Fruit fly (Drosophila melanogaster): ENCODE measurements around the gene Tbc1d15-17.

Tbc1d15-17 gene

dm6 chr2L:165253-165890 is 41.6 kb upstream of the Tbc1d15-17 start (continued):
- TF ChIP-seq CG3407 (GFP tag; optimal IDR thresholded peaks at IDR 0.05) = peak; percentile 99
- TF ChIP-seq Sox100B (GFP tag; optimal IDR thresholded peaks at IDR 0.05) = no peak
- TF ChIP-seq CG12769 (tag; optimal IDR thresholded peaks at IDR 0.05) = peak; percentile 6

- TF ChIP-seq en (GFP tag; optimal IDR thresholded peaks at IDR 0.05) = peak; percentile 41
- TF ChIP-seq CG32767 (GFP tag; IDR thresholded peaks at IDR 0.05) = no peak
- TF ChIP-seq CG12391 (tag; optimal IDR thresholded peaks at IDR 0.05) = peak; percentile 61
- no peak for TF ChIP-seq Doc3 (GFP tag; IDR thresholded peaks at IDR 0.05; ENCODE audit: partially characterized antibody)
- TF ChIP-seq bab2 (GFP tag; optimal IDR thresholded peaks at IDR 0.05) = peak; percentile 62
- peak; percentile 46 for TF ChIP-seq dmrt11E (tag; optimal IDR thresholded peaks at IDR 0.05)
- TF ChIP-seq CG11247 (GFP tag; IDR thresholded peaks at IDR 0.05) = no peak
- peak; percentile 68 for TF ChIP-seq her (GFP tag; optimal IDR thresholded peaks at IDR 0.05)
- TF ChIP-seq CG17359 (tag; optimal IDR thresholded peaks at IDR 0.05) = peak; percentile 96
- peak; percentile 49 for TF ChIP-seq Mes4 (GFP tag; optimal IDR thresholded peaks at IDR 0.05)
- TF ChIP-seq gsb (GFP tag; IDR thresholded peaks at IDR 0.05) = no peak
- no peak for TF ChIP-seq CG7928 (GFP tag; optimal IDR thresholded peaks at IDR 0.05)
- TF ChIP-seq BEAF-32 (GFP tag; optimal IDR thresholded peaks at IDR 0.05) = no peak
- TF ChIP-seq CG6854 (GFP tag; optimal IDR thresholded peaks at IDR 0.05) = peak; percentile 78
- peak; percentile 58 to 63 for TF ChIP-seq Hr51 (GFP tag; optimal IDR thresholded peaks at IDR 0.05)
- no peak for TF ChIP-seq vnd (GFP tag; IDR thresholded peaks at IDR 0.05; ENCODE audit: partially characterized antibody)
- no peak for TF ChIP-seq CG42726 (GFP tag; IDR thresholded peaks at IDR 0.05; ENCODE audit: partially characterized antibody)
- no peak for TF ChIP-seq GATAe (GFP tag; conservative IDR thresholded peaks at IDR 0.05)
- peak; percentile 87 for TF ChIP-seq CHES-1-like (GFP tag; optimal IDR thresholded peaks at IDR 0.05)
- TF ChIP-seq Meics (GFP tag; optimal IDR thresholded peaks at IDR 0.05) = peak; percentile 80
- TF ChIP-seq TFAM (GFP tag; optimal IDR thresholded peaks at IDR 0.05) = no peak
- TF ChIP-seq fd64A (GFP tag; optimal IDR thresholded peaks at IDR 0.05) = peak; percentile 65
- TF ChIP-seq peb (GFP tag; IDR thresholded peaks at IDR 0.05) = no peak
- peak; percentile 14 for TF ChIP-seq Six4 (GFP tag; optimal IDR thresholded peaks at IDR 0.05)
- no peak for TF ChIP-seq eve (GFP tag; optimal IDR thresholded peaks at IDR 0.05)
- no peak for TF ChIP-seq jigr1 (GFP tag; IDR thresholded peaks at IDR 0.05)
- TF ChIP-seq CG16863 (GFP tag; optimal IDR thresholded peaks at IDR 0.05) = peak; percentile 68
- peak; percentile 95 for TF ChIP-seq Med (GFP tag)
- TF ChIP-seq CG10654 (GFP tag; optimal IDR thresholded peaks at IDR 0.05) = peak; percentile 37
- peak; percentile 12 for TF ChIP-seq ewg (GFP tag; optimal IDR thresholded peaks at IDR 0.05)
- TF ChIP-seq D19B (GFP tag; optimal IDR thresholded peaks at IDR 0.05) = peak; percentile 37
- no peak for TF ChIP-seq Xrp1 (GFP tag; IDR thresholded peaks at IDR 0.05)
- TF ChIP-seq pan (optimal IDR thresholded peaks at IDR 0.05) = no peak
- no peak for TF ChIP-seq pan (GFP tag; optimal IDR thresholded peaks at IDR 0.05 in 1 of 2, IDR thresholded peaks at IDR 0.05 in 1 of 2)
- TF ChIP-seq Dad (GFP tag; optimal IDR thresholded peaks at IDR 0.05) = peak; percentile 2
- TF ChIP-seq bcd (GFP tag; optimal IDR thresholded peaks at IDR 0.05) = peak; percentile 64
- TF ChIP-seq CG3838 (GFP tag; optimal IDR thresholded peaks at IDR 0.05) = peak; percentile 62
- TF ChIP-seq CG18619 (GFP tag; optimal IDR thresholded peaks at IDR 0.05) = peak; percentile 81
- TF ChIP-seq Gug (GFP tag; IDR thresholded peaks at IDR 0.05) = no peak
- no peak for TF ChIP-seq so (GFP tag; IDR thresholded peaks at IDR 0.05)
- peak; percentile 86 for TF ChIP-seq HHEX (GFP tag; optimal IDR thresholded peaks at IDR 0.05)
- TF ChIP-seq CG17612 (GFP tag; IDR thresholded peaks at IDR 0.05) = no peak
- TF ChIP-seq CG2116 (GFP tag; optimal IDR thresholded peaks at IDR 0.05) = peak; percentile 29
Observed at dm6 chr2L:166115-167069, 40.6 kb upstream of the Tbc1d15-17 start.
